Worm (Caenorhabditis elegans) whole organism, L3 larva: Measurements from ENCODE around the gene F58F12.4.
A peak's percentile ranks its signal among the peaks of the same experiment; 100 is the strongest.

Source experiments
- R02D3.7 ChIP-seq: fragments of 150-350 bp; optimal IDR thresholded peaks from 2 replicates; lab custom pipeline; 2014; ENCODE audit warnings: missing biosample characterization, missing genetic modification characterization
- ZK546.5 ChIP-seq: sonication (generic microtip); optimal IDR thresholded peaks from 2 replicates; lab custom pipeline; 2017; ENCODE audit warnings: missing biosample characterization, missing genetic modification characterization
- aly-2 ChIP-seq: fragments of 150-350 bp; optimal IDR thresholded peaks from 2 replicates; lab custom pipeline; 2014; ENCODE audit warnings: missing biosample characterization, missing genetic modification characterization
- ama-1 ChIP-seq: fragments of 150-350 bp; optimal IDR thresholded peaks from 2 replicates; lab custom pipeline; 2018
- ceh-16 ChIP-seq: sonication (generic microtip); optimal IDR thresholded peaks from 2 replicates; lab custom pipeline; 2017; ENCODE audit warnings: missing biosample characterization, missing genetic modification characterization
- ceh-28 ChIP-seq: fragments of 150-350 bp; optimal IDR thresholded peaks from 2 replicates; lab custom pipeline; 2014; ENCODE audit warnings: missing biosample characterization, missing genetic modification reagents, missing genetic modification characterization
- ceh-82 ChIP-seq: fragments of 150-350 bp; optimal IDR thresholded peaks from 2 replicates; lab custom pipeline; 2014; ENCODE audit warnings: missing biosample characterization, missing genetic modification characterization
- ceh-9 ChIP-seq: sonication (generic microtip); optimal IDR thresholded peaks from 2 replicates; lab custom pipeline; 2018; ENCODE audit warnings: missing biosample characterization, missing genetic modification characterization
- daf-12 ChIP-seq: fragments of 150-350 bp; optimal IDR thresholded peaks from 2 replicates; lab custom pipeline; 2014; ENCODE audit warnings: missing biosample characterization, missing genetic modification reagents, missing genetic modification characterization
- egl-27 ChIP-seq: sonication (generic microtip); optimal IDR thresholded peaks from 4 replicates; lab custom pipeline; 2017; ENCODE audit warnings: missing biosample characterization, missing genetic modification reagents, missing genetic modification characterization
- egl-5 ChIP-seq: fragments of 150-350 bp; optimal IDR thresholded peaks from 2 replicates; lab custom pipeline; 2017; ENCODE audit warnings: missing biosample characterization, missing genetic modification reagents, missing genetic modification characterization, inconsistent platforms
- elt-1 ChIP-seq: fragments of 150-350 bp; optimal IDR thresholded peaks from 2 replicates; lab custom pipeline; 2014; ENCODE audit warnings: missing biosample characterization, missing genetic modification characterization
- elt-2 ChIP-seq: sonication (generic microtip); optimal IDR thresholded peaks from 2 replicates; lab custom pipeline; 2016; ENCODE audit warnings: missing genetic modification reagents, mild to moderate bottlenecking, missing genetic modification characterization, missing compliant biosample characterization
- elt-3 ChIP-seq, 3 experiments: fragments of 150-350 bp in 1 of 3; sonication (generic microtip) in 2 of 3; optimal IDR thresholded peaks; 2 replicates in 2 of 3; 4 replicates in 1 of 3; lab custom pipeline; 2014 to 2017; ENCODE audit warnings: missing biosample characterization in 3 of 3, missing genetic modification characterization in 3 of 3
- eor-1 ChIP-seq, 2 experiments: fragments of 150-350 bp; optimal IDR thresholded peaks; 2 replicates each; lab custom pipeline; 2014 to 2018; ENCODE audit warnings: missing biosample characterization in 2 of 2, missing genetic modification characterization in 2 of 2
- fkh-10 ChIP-seq: sonication (generic microtip); optimal IDR thresholded peaks from 2 replicates; lab custom pipeline; 2017; ENCODE audit warnings: missing biosample characterization, missing genetic modification reagents, missing genetic modification characterization
- fkh-2 ChIP-seq: fragments of 150-350 bp; optimal IDR thresholded peaks from 2 replicates; lab custom pipeline; 2014; ENCODE audit warnings: missing biosample characterization, missing genetic modification reagents, missing genetic modification characterization
- fos-1 ChIP-seq: fragments of 150-350 bp; optimal IDR thresholded peaks from 2 replicates; lab custom pipeline; 2014; ENCODE audit warnings: missing biosample characterization, missing genetic modification characterization
- hmg-11 ChIP-seq: sonication (generic microtip); optimal IDR thresholded peaks from 2 replicates; lab custom pipeline; 2016; ENCODE audit warnings: missing genetic modification characterization, missing compliant biosample characterization
- jun-1 ChIP-seq: fragments of 150-350 bp; optimal IDR thresholded peaks from 2 replicates; lab custom pipeline; 2014; ENCODE audit warnings: missing biosample characterization, missing genetic modification reagents, missing genetic modification characterization
- lin-15B ChIP-seq: fragments of 150-350 bp; optimal IDR thresholded peaks from 2 replicates; lab custom pipeline; 2014; ENCODE audit warnings: missing biosample characterization, missing genetic modification characterization
- lin-39 ChIP-seq: fragments of 150-350 bp; optimal IDR thresholded peaks from 2 replicates; lab custom pipeline; 2018; ENCODE audit warnings: missing biosample characterization, missing genetic modification reagents, missing genetic modification characterization
- lsy-12 ChIP-seq: sonication (generic microtip); optimal IDR thresholded peaks from 2 replicates; lab custom pipeline; 2016; ENCODE audit warnings: mild to moderate bottlenecking, missing genetic modification characterization, missing compliant biosample characterization
- mdl-1 ChIP-seq: fragments of 150-350 bp; optimal IDR thresholded peaks from 2 replicates; lab custom pipeline; 2014; ENCODE audit warnings: missing biosample characterization, missing genetic modification characterization
- mml-1 ChIP-seq: fragments of 150-350 bp; sonication (generic microtip); optimal IDR thresholded peaks from 3 replicates; lab custom pipeline; 2014; ENCODE audit warnings: missing biosample characterization, missing genetic modification characterization
- nfya-1 ChIP-seq: sonication (generic microtip); optimal IDR thresholded peaks from 2 replicates; lab custom pipeline; 2017; ENCODE audit warnings: missing genetic modification characterization, mild to moderate bottlenecking, missing compliant biosample characterization, antibody characterized with exemption, moderate library complexity; ENCODE audit not compliant: insufficient read depth
- nhr-11 ChIP-seq: fragments of 150-350 bp; optimal IDR thresholded peaks from 2 replicates; lab custom pipeline; 2014; ENCODE audit warnings: missing biosample characterization, missing genetic modification characterization
- nhr-12 ChIP-seq: fragments of 150-350 bp; optimal IDR thresholded peaks from 2 replicates; lab custom pipeline; 2014; ENCODE audit warnings: missing biosample characterization, missing genetic modification characterization
- nhr-23 ChIP-seq: fragments of 150-350 bp; optimal IDR thresholded peaks from 2 replicates; lab custom pipeline; 2014; ENCODE audit warnings: missing biosample characterization, missing genetic modification reagents, missing genetic modification characterization
- nhr-237 ChIP-seq: fragments of 150-350 bp; optimal IDR thresholded peaks from 2 replicates; lab custom pipeline; 2014; ENCODE audit warnings: missing biosample characterization, missing genetic modification characterization
- nhr-25 ChIP-seq: sonication (generic microtip); optimal IDR thresholded peaks from 2 replicates; lab custom pipeline; 2017; ENCODE audit warnings: missing biosample characterization, missing genetic modification characterization
- nhr-28 ChIP-seq: fragments of 150-350 bp; optimal IDR thresholded peaks from 2 replicates; lab custom pipeline; 2014; ENCODE audit warnings: missing biosample characterization, missing genetic modification characterization
- nhr-43 ChIP-seq: sonication (generic microtip); optimal IDR thresholded peaks from 2 replicates; lab custom pipeline; 2016; ENCODE audit warnings: mild to moderate bottlenecking, missing genetic modification characterization, missing compliant biosample characterization; ENCODE audit not compliant: poor library complexity, severe bottlenecking
- nhr-67 ChIP-seq: fragments of 150-350 bp; optimal IDR thresholded peaks from 2 replicates; lab custom pipeline; 2014; ENCODE audit warnings: missing biosample characterization, missing genetic modification characterization
- nhr-76 ChIP-seq: fragments of 150-350 bp; sonication (generic microtip); optimal IDR thresholded peaks from 5 replicates; lab custom pipeline; 2014; ENCODE audit warnings: missing biosample characterization, missing genetic modification characterization
- nhr-77 ChIP-seq: fragments of 150-350 bp; optimal IDR thresholded peaks from 2 replicates; lab custom pipeline; 2014; ENCODE audit warnings: missing biosample characterization, missing genetic modification characterization
- pha-4 ChIP-seq: fragments of 150-350 bp; optimal IDR thresholded peaks from 2 replicates; lab custom pipeline; 2014; ENCODE audit warnings: missing biosample characterization, missing genetic modification reagents, missing genetic modification characterization
- pqm-1 ChIP-seq: fragments of 150-350 bp; optimal IDR thresholded peaks from 2 replicates; lab custom pipeline; 2017; ENCODE audit warnings: missing biosample characterization, missing genetic modification characterization, inconsistent platforms
- sea-2 ChIP-seq: fragments of 150-350 bp; sonication (generic microtip); optimal IDR thresholded peaks from 4 replicates; lab custom pipeline; 2014; ENCODE audit warnings: missing biosample characterization, missing genetic modification reagents, missing genetic modification characterization
- skn-1 ChIP-seq: fragments of 150-350 bp; optimal IDR thresholded peaks from 2 replicates; lab custom pipeline; 2014; ENCODE audit warnings: missing biosample characterization, missing genetic modification characterization
- snpc-4 ChIP-seq: fragments of 150-350 bp; optimal IDR thresholded peaks from 2 replicates; lab custom pipeline; 2014; ENCODE audit warnings: missing biosample characterization, missing genetic modification characterization
- tbx-2 ChIP-seq: sonication (generic microtip); optimal IDR thresholded peaks from 2 replicates; lab custom pipeline; 2016; ENCODE audit warnings: mild to moderate bottlenecking, missing genetic modification characterization, missing compliant biosample characterization
- unc-39 ChIP-seq: sonication (generic microtip); optimal IDR thresholded peaks from 4 replicates; lab custom pipeline; 2017; ENCODE audit warnings: missing biosample characterization, missing genetic modification characterization
- unc-62 ChIP-seq: fragments of 150-350 bp; sonication (generic microtip); optimal IDR thresholded peaks from 4 replicates; lab custom pipeline; 2014; ENCODE audit warnings: missing biosample characterization, missing genetic modification reagents, missing genetic modification characterization
- zag-1 ChIP-seq: fragments of 150-350 bp; optimal IDR thresholded peaks from 2 replicates; lab custom pipeline; 2014; ENCODE audit warnings: missing biosample characterization, missing genetic modification characterization
- ztf-11 ChIP-seq: fragments of 150-350 bp; optimal IDR thresholded peaks from 2 replicates; lab custom pipeline; 2014; ENCODE audit warnings: missing biosample characterization, missing genetic modification characterization
- ztf-4 ChIP-seq: fragments of 150-350 bp; optimal IDR thresholded peaks from 2 replicates; lab custom pipeline; 2014; ENCODE audit warnings: missing biosample characterization, missing genetic modification characterization

Gene F58F12.4

ce11 chrII:6380866-6381265, 5.7 kb upstream of the F58F12.4 start, which contains the start of gene F58F12.12:
Gene F58F12.12, plus strand, starts transcription at chrII:6381166.
- TF ChIP-seq ztf-11 (tag; lab: Kevin White, UChicago) (no peak), ceh-82 (tag; lab: Kevin White, UChicago) (no peak)

ce11 chrII:6383183-6383695, 3.3 kb upstream of the F58F12.4 start, which contains the start of gene F58F12.1:
Gene F58F12.1, plus strand, starts transcription at chrII:6383645.
- TF ChIP-seq nhr-76 (tag; lab: Kevin White, UChicago) (no peak), elt-1 (no peak), ceh-28 (tag; lab: Kevin White, UChicago) (no peak), nhr-77 (no peak), egl-5 (tag; lab: Kevin White, UChicago) (peak; percentile 46), pha-4 (tag; lab: Kevin White, UChicago) (peak; percentile 80), lsy-12 (tag; lab: Kevin White, UChicago) (no peak), nhr-67 (tag; lab: Kevin White, UChicago) (no peak), ZK546.5 (no peak), egl-27 (tag; lab: Kevin White, UChicago) (no peak), fos-1 (tag; lab: Kevin White, UChicago) (no peak), ceh-82 (tag; lab: Kevin White, UChicago) (no peak), fkh-2 (tag; lab: Kevin White, UChicago) (no peak), jun-1 (no peak), unc-39 (tag; lab: Kevin White, UChicago) (no peak), ceh-16 (tag; lab: Kevin White, UChicago) (no peak), nhr-28 (tag; lab: Kevin White, UChicago) (no peak), ztf-11 (tag; lab: Kevin White, UChicago) (no peak), elt-3 (tag; optimal IDR thresholded peaks at IDR 0.05; lab: Kevin White, UChicago) (no peak), lin-15B (tag; lab: Kevin White, UChicago) (peak; percentile 94), hmg-11 (tag; lab: Kevin White, UChicago) (peak; percentile 56), nhr-23 (peak; percentile 56), aly-2 (tag; lab: Kevin White, UChicago) (no peak), daf-12 (tag; lab: Kevin White, UChicago) (no peak), zag-1 (tag; lab: Kevin White, UChicago) (no peak), nhr-11 (tag; lab: Kevin White, UChicago) (no peak), tbx-2 (tag; lab: Kevin White, UChicago) (no peak), skn-1 (no peak), elt-2 (tag; lab: Kevin White, UChicago) (peak; percentile 20), ceh-9 (tag; lab: Kevin White, UChicago) (no peak), R02D3.7 (tag; lab: Kevin White, UChicago) (no peak), unc-62 (GFP tag; lab: Kevin White, UChicago) (no peak), fkh-10 (GFP tag; lab: Kevin White, UChicago) (no peak), snpc-4 (peak; percentile 87), nfya-1 (peak; percentile 72), mml-1 (tag; lab: Kevin White, UChicago) (no peak), nhr-12 (tag; lab: Kevin White, UChicago) (no peak), nhr-25 (tag; lab: Kevin White, UChicago) (peak; percentile 57), sea-2 (no peak), mdl-1 (tag; lab: Kevin White, UChicago) (no peak), ama-1 (lab: Kevin White, UChicago) (no peak), nhr-43 (tag; lab: Kevin White, UChicago) (peak; percentile 70), pqm-1 (tag; lab: Kevin White, UChicago) (peak; percentile 8), lin-39 (tag; lab: Kevin White, UChicago) (peak; percentile 11), ztf-4 (tag; lab: Kevin White, UChicago) (no peak), eor-1 (tag; optimal IDR thresholded peaks at IDR 0.05; lab: Kevin White, UChicago) (no peak), nhr-237 (tag; lab: Kevin White, UChicago) (no peak)
